Worm (Caenorhabditis elegans) whole organism, L1 larva: ENCODE measurements around the gene str-134.

ENCODE experiments used
- C16A3.4 ChIP-seq: fragments of 150-350 bp; optimal IDR thresholded peaks from 2 replicates; lab custom pipeline; 2014; ENCODE audit warnings: missing biosample characterization, missing genetic modification characterization
- F16B12.6 ChIP-seq: fragments of 150-350 bp; optimal IDR thresholded peaks from 2 replicates; lab custom pipeline; 2014; ENCODE audit warnings: missing biosample characterization, missing genetic modification characterization
- aha-1 ChIP-seq: fragments of 150-350 bp; optimal IDR thresholded peaks from 2 replicates; lab custom pipeline; 2014; ENCODE audit warnings: missing biosample characterization, missing genetic modification characterization
- alr-1 ChIP-seq: fragments of 200-800 bp; sonication (Bioruptor generic); optimal IDR thresholded peaks from 2 replicates; lab custom pipeline; 2018; ENCODE audit warnings: borderline replicate concordance, mild to moderate bottlenecking, missing genetic modification characterization, missing compliant biosample characterization
- aly-2 ChIP-seq: fragments of 150-350 bp; optimal IDR thresholded peaks from 2 replicates; lab custom pipeline; 2014; ENCODE audit warnings: missing biosample characterization, missing genetic modification characterization
- ama-1 ChIP-seq: fragments of 150-350 bp; optimal IDR thresholded peaks from 2 replicates; lab custom pipeline; 2014
- ceh-82 ChIP-seq, 3 experiments: fragments of 150-350 bp in 1 of 3; sonication (generic microtip) in 2 of 3; optimal IDR thresholded peaks; 2 replicates each; lab custom pipeline; 2014 to 2017; ENCODE audit warnings: missing biosample characterization in 3 of 3, missing genetic modification characterization in 3 of 3
- ceh-88 ChIP-seq: fragments of 200-800 bp; sonication (Bioruptor generic); IDR thresholded peaks from 2 replicates; pipeline ENCODE4 v1.3.6; 2022; ENCODE audit warnings: missing genetic modification characterization, missing compliant biosample characterization
- ceh-90 ChIP-seq: sonication (generic microtip); optimal IDR thresholded peaks from 2 replicates; lab custom pipeline; 2016; ENCODE audit warnings: missing genetic modification characterization, missing compliant biosample characterization
- dsc-1 ChIP-seq: sonication (generic microtip); optimal IDR thresholded peaks from 2 replicates; lab custom pipeline; 2016; ENCODE audit warnings: mild to moderate bottlenecking, missing genetic modification characterization, missing compliant biosample characterization
- egl-13 ChIP-seq: sonication (generic microtip); optimal IDR thresholded peaks from 2 replicates; lab custom pipeline; 2016; ENCODE audit warnings: missing genotype, missing genetic modification reagents, missing genetic modification characterization, missing compliant biosample characterization
- egl-27 ChIP-seq, 2 experiments: fragments of 150-350 bp in 1 of 2; sonication (generic microtip); optimal IDR thresholded peaks; 3 replicates each; lab custom pipeline; 2017 to 2018; ENCODE audit warnings: missing biosample characterization in 2 of 2, missing genetic modification characterization in 2 of 2, missing genetic modification reagents in 2 of 2
- elt-2 ChIP-seq: sonication (generic microtip); optimal IDR thresholded peaks from 2 replicates; lab custom pipeline; 2016; ENCODE audit warnings: missing genetic modification characterization, mild to moderate bottlenecking, inconsistent platforms, missing compliant biosample characterization, missing genetic modification reagents
- ets-5 ChIP-seq: fragments of 200-800 bp; sonication (Bioruptor generic); IDR thresholded peaks from 2 replicates; pipeline ENCODE4 v1.3.6; 2022; ENCODE audit warnings: missing genetic modification characterization, missing compliant biosample characterization
- fkh-8 ChIP-seq: sonication (generic microtip); optimal IDR thresholded peaks from 2 replicates; lab custom pipeline; 2016; ENCODE audit warnings: mild to moderate bottlenecking, missing genetic modification characterization, missing compliant biosample characterization
- hlh-17 ChIP-seq: fragments of 200-800 bp; sonication (Bioruptor generic); optimal IDR thresholded peaks from 2 replicates; lab custom pipeline; 2018; ENCODE audit warnings: missing genetic modification characterization, mild to moderate bottlenecking, missing compliant biosample characterization, moderate library complexity, borderline replicate concordance
- hlh-4 ChIP-seq: sonication (generic microtip); optimal IDR thresholded peaks from 2 replicates; lab custom pipeline; 2016; ENCODE audit warnings: mild to moderate bottlenecking, missing genetic modification characterization, missing compliant biosample characterization
- hpl-2 ChIP-seq: fragments of 150-350 bp; optimal IDR thresholded peaks from 2 replicates; lab custom pipeline; 2014; ENCODE audit warnings: missing biosample characterization, missing genetic modification reagents, missing genetic modification characterization
- irx-1 ChIP-seq: sonication (generic microtip); optimal IDR thresholded peaks from 2 replicates; lab custom pipeline; 2016; ENCODE audit warnings: missing genetic modification characterization, missing compliant biosample characterization
- jun-1 ChIP-seq: fragments of 150-350 bp; optimal IDR thresholded peaks from 2 replicates; lab custom pipeline; 2014; ENCODE audit warnings: missing biosample characterization, missing genetic modification reagents, missing genetic modification characterization
- lin-14 ChIP-seq: fragments of 200-800 bp; sonication (Bioruptor generic); optimal IDR thresholded peaks from 2 replicates; lab custom pipeline; 2018; ENCODE audit warnings: mild to moderate bottlenecking, missing genetic modification characterization, moderate library complexity, missing compliant biosample characterization
- lin-15B ChIP-seq: fragments of 150-350 bp; sonication (generic microtip); optimal IDR thresholded peaks from 3 replicates; lab custom pipeline; 2014; ENCODE audit warnings: missing biosample characterization, missing genetic modification characterization
- lin-39 ChIP-seq: fragments of 150-350 bp; optimal IDR thresholded peaks from 2 replicates; lab custom pipeline; 2014; ENCODE audit warnings: missing biosample characterization, missing genetic modification reagents, missing genetic modification characterization
- lsy-2 ChIP-seq, 2 experiments: fragments of 150-350 bp; optimal IDR thresholded peaks; 2 replicates each; lab custom pipeline; 2014; ENCODE audit warnings: missing biosample characterization in 2 of 2, missing genetic modification characterization in 2 of 2
- mab-9 ChIP-seq: fragments of 200-800 bp; sonication (Bioruptor generic); IDR thresholded peaks from 2 replicates; pipeline ENCODE4 v1.3.6; 2022; ENCODE audit warnings: missing genetic modification reagents, missing genetic modification characterization, missing compliant biosample characterization
- mdl-1 ChIP-seq, 2 experiments: fragments of 150-350 bp; optimal IDR thresholded peaks; 2 replicates each; lab custom pipeline; 2014 to 2017; ENCODE audit warnings: missing biosample characterization in 2 of 2, missing genetic modification characterization in 2 of 2, inconsistent platforms in 1 of 2
- mep-1 ChIP-seq: fragments of 150-350 bp; optimal IDR thresholded peaks from 2 replicates; lab custom pipeline; 2014; ENCODE audit warnings: missing biosample characterization, missing genetic modification characterization
- nhr-11 ChIP-seq: fragments of 150-350 bp; optimal IDR thresholded peaks from 2 replicates; lab custom pipeline; 2014; ENCODE audit warnings: missing biosample characterization, missing genetic modification characterization
- nhr-19 ChIP-seq: fragments of 200-800 bp; sonication (Bioruptor generic); conservative IDR thresholded peaks from 2 replicates; pipeline ENCODE4 v1.3.6; 2022; ENCODE audit warnings: missing genetic modification characterization, missing compliant biosample characterization
- nhr-20 ChIP-seq: sonication (generic microtip); optimal IDR thresholded peaks from 2 replicates; lab custom pipeline; 2016; ENCODE audit warnings: mild to moderate bottlenecking, missing genetic modification characterization, missing compliant biosample characterization
- nhr-28 ChIP-seq: fragments of 150-350 bp; optimal IDR thresholded peaks from 2 replicates; lab custom pipeline; 2014; ENCODE audit warnings: missing biosample characterization, missing genetic modification characterization
- nhr-71 ChIP-seq: sonication (generic microtip); optimal IDR thresholded peaks from 2 replicates; lab custom pipeline; 2016; ENCODE audit warnings: mild to moderate bottlenecking, missing genetic modification characterization, moderate library complexity, missing compliant biosample characterization
- nhr-76 ChIP-seq: sonication (generic microtip); optimal IDR thresholded peaks from 2 replicates; lab custom pipeline; 2017; ENCODE audit warnings: missing biosample characterization, missing genetic modification characterization
- nhr-84 ChIP-seq: sonication (generic microtip); optimal IDR thresholded peaks from 2 replicates; lab custom pipeline; 2017; ENCODE audit warnings: missing biosample characterization, missing genetic modification characterization
- nhr-90 ChIP-seq: sonication (generic microtip); optimal IDR thresholded peaks from 2 replicates; lab custom pipeline; 2016; ENCODE audit warnings: mild to moderate bottlenecking, missing genetic modification characterization, missing compliant biosample characterization; ENCODE audit not compliant: poor library complexity
- pag-3 ChIP-seq: sonication (generic microtip); optimal IDR thresholded peaks from 2 replicates; lab custom pipeline; 2017; ENCODE audit warnings: missing genetic modification characterization, mild to moderate bottlenecking, missing compliant biosample characterization, antibody characterized with exemption, borderline replicate concordance; ENCODE audit not compliant: insufficient read depth
- pax-3 ChIP-seq: fragments of 200-800 bp; sonication (Bioruptor generic); optimal IDR thresholded peaks from 2 replicates; lab custom pipeline; 2018; ENCODE audit warnings: mild to moderate bottlenecking, missing genetic modification characterization, moderate library complexity, missing compliant biosample characterization
- rnt-1 ChIP-seq: sonication (generic microtip); optimal IDR thresholded peaks from 2 replicates; lab custom pipeline; 2016; ENCODE audit warnings: mild to moderate bottlenecking, missing genetic modification characterization, moderate library complexity, missing compliant biosample characterization
- skn-1 ChIP-seq: fragments of 150-350 bp; optimal IDR thresholded peaks from 2 replicates; lab custom pipeline; 2014; ENCODE audit warnings: missing biosample characterization, missing genetic modification characterization
- snu-23 ChIP-seq: sonication (generic microtip); optimal IDR thresholded peaks from 2 replicates; lab custom pipeline; 2016; ENCODE audit warnings: missing genetic modification characterization, missing compliant biosample characterization
- sox-4 ChIP-seq: sonication (generic microtip); optimal IDR thresholded peaks from 2 replicates; lab custom pipeline; 2016; ENCODE audit warnings: missing genetic modification characterization, missing compliant biosample characterization
- swsn-7 ChIP-seq: sonication (generic microtip); optimal IDR thresholded peaks from 2 replicates; lab custom pipeline; 2016; ENCODE audit warnings: missing genetic modification characterization, missing compliant biosample characterization
- tbx-2 ChIP-seq: sonication (generic microtip); optimal IDR thresholded peaks from 2 replicates; lab custom pipeline; 2016; ENCODE audit warnings: missing genetic modification characterization, missing compliant biosample characterization
- unc-130 ChIP-seq: fragments of 150-350 bp; optimal IDR thresholded peaks from 2 replicates; lab custom pipeline; 2017; ENCODE audit warnings: missing biosample characterization, missing genetic modification characterization, inconsistent platforms
- unc-62 ChIP-seq: fragments of 150-350 bp; optimal IDR thresholded peaks from 2 replicates; lab custom pipeline; 2014; ENCODE audit warnings: missing biosample characterization, missing genetic modification reagents, missing genetic modification characterization
- unc-86 ChIP-seq: sonication (generic microtip); optimal IDR thresholded peaks from 2 replicates; lab custom pipeline; 2016; ENCODE audit warnings: missing genetic modification characterization, missing compliant biosample characterization
- unc-98 ChIP-seq: fragments of 200-800 bp; sonication (Bioruptor generic); IDR thresholded peaks from 2 replicates; pipeline ENCODE4 v1.3.6; 2022; ENCODE audit warnings: missing genetic modification characterization, missing compliant biosample characterization
- vab-15 ChIP-seq: sonication (generic microtip); optimal IDR thresholded peaks from 2 replicates; lab custom pipeline; 2017; ENCODE audit warnings: missing genotype, mild to moderate bottlenecking, missing genetic modification characterization, missing compliant biosample characterization
- xbp-1 ChIP-seq: sonication (generic microtip); optimal IDR thresholded peaks from 2 replicates; lab custom pipeline; 2016; ENCODE audit warnings: missing genetic modification characterization, missing compliant biosample characterization
- ztf-11 ChIP-seq, 2 experiments: sonication (generic microtip); optimal IDR thresholded peaks; 2 replicates each; lab custom pipeline; 2016 to 2017; ENCODE audit warnings: missing genetic modification characterization in 2 of 2, missing biosample characterization in 1 of 2, missing compliant biosample characterization in 1 of 2
- ztf-4 ChIP-seq: fragments of 150-350 bp; optimal IDR thresholded peaks from 2 replicates; lab custom pipeline; 2014; ENCODE audit warnings: missing biosample characterization, missing genetic modification characterization

str-134 gene

DNA sequence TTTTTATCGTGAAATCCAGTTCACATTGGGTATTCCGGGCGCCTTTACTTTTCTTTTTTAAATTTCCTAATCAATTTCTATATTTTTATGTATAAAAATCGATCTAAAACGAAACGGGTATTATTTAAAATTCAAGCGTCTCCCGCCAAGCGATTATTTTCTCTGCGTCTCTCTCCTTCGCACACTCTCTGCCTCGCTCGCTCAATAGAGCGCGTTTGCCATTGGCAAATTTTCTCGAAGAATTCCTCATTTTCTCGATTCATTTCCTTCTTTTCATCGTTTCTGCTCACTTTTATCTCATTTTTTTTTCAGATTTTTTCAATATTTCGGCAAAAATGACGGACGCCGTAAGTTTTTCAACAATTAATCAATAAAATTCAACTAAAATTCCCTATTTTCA lies 29.8 kb downstream of the str-134 start, which contains the start of gene sti-1 (continued):
- TF ChIP-seq tbx-2 (tag; lab: Kevin White, UChicago) (peak; percentile 91), nhr-76 (no peak), irx-1 (tag; lab: Kevin White, UChicago) (peak; percentile 81), jun-1 (peak; percentile 86), elt-2 (tag; lab: Kevin White, UChicago) (peak; percentile 49), lsy-2 (tag; optimal IDR thresholded peaks at IDR 0.05; lab: Kevin White, UChicago) (peak; percentile 89 to 91), nhr-20 (tag; lab: Kevin White, UChicago) (peak; percentile 93), ceh-88 (GFP tag; lab: Robert Waterston, UW) (peak; percentile 53; the same call in 1 of the 2 replicates), unc-130 (peak; percentile 89), ama-1 (lab: Kevin White, UChicago) (peak; percentile 56), ztf-4 (tag; lab: Kevin White, UChicago) (no peak), hlh-17 (GFP tag; lab: Kevin White, UChicago) (no peak), rnt-1 (peak; percentile 91), mep-1 (tag; lab: Kevin White, UChicago) (peak; percentile 95), aha-1 (tag; lab: Kevin White, UChicago) (no peak), skn-1 (tag; lab: Kevin White, UChicago) (peak; percentile 74), lin-14 (peak; percentile 98), lin-39 (tag; lab: Kevin White, UChicago) (peak; percentile 84), hlh-4 (no peak), unc-86 (tag; lab: Kevin White, UChicago) (peak; percentile 87), nhr-28 (peak; percentile 39), egl-13 (tag; lab: Kevin White, UChicago) (peak; percentile 89), nhr-11 (tag; lab: Kevin White, UChicago) (peak; percentile 81), unc-98 (GFP tag; lab: Robert Waterston, UW) (peak; percentile 35; the same call in 1 of the 2 replicates), C16A3.4 (tag; lab: Kevin White, UChicago) (peak; percentile 83), mab-9 (peak; percentile 79), fkh-8 (tag; lab: Kevin White, UChicago) (peak; percentile 83), ceh-90 (tag; lab: Kevin White, UChicago) (no peak), xbp-1 (tag; lab: Kevin White, UChicago) (peak; percentile 91), ztf-11 (tag; optimal IDR thresholded peaks at IDR 0.05; lab: Kevin White, UChicago) (peak in 1 of 2 experiments; percentile 70), nhr-90 (tag; lab: Kevin White, UChicago) (peak; percentile 89), snu-23 (GFP tag; lab: Kevin White, UChicago) (peak; percentile 97), pax-3 (tag; lab: Kevin White, UChicago) (peak; percentile 77), lin-15B (tag; lab: Kevin White, UChicago) (peak; percentile 85), ceh-82 (tag; optimal IDR thresholded peaks at IDR 0.05; lab: Kevin White, UChicago) (peak; percentile 85 to 92 (median 88)), dsc-1 (peak; percentile 92), F16B12.6 (tag; lab: Kevin White, UChicago) (peak; percentile 36), nhr-71 (tag; lab: Kevin White, UChicago) (peak; percentile 95), pag-3 (no peak), aly-2 (tag; lab: Kevin White, UChicago) (peak; percentile 51), sox-4 (tag; lab: Kevin White, UChicago) (peak; percentile 71), vab-15 (tag; lab: Kevin White, UChicago) (peak; percentile 24), egl-27 (tag; optimal IDR thresholded peaks at IDR 0.05; lab: Kevin White, UChicago) (no peak), nhr-84 (tag; lab: Kevin White, UChicago) (no peak), ets-5 (GFP tag; lab: Robert Waterston, UW) (no peak), hpl-2 (GFP tag; lab: Kevin White, UChicago) (no peak), unc-62 (no peak), nhr-19 (GFP tag; lab: Robert Waterston, UW) (peak; percentile 92), mdl-1 (tag; optimal IDR thresholded peaks at IDR 0.05; lab: Kevin White, UChicago) (peak in 1 of 2 experiments; percentile 75), swsn-7 (tag; lab: Kevin White, UChicago) (peak; percentile 92), alr-1 (tag; lab: Kevin White, UChicago) (no peak)
